Worm (Caenorhabditis elegans) whole organism, L1 larva: ENCODE data around the gene F42E11.3.

Experiments
- C34B4.2 ChIP-seq: sonication (generic microtip); optimal IDR thresholded peaks from 2 replicates; lab custom pipeline; 2017; ENCODE audit warnings: mild to moderate bottlenecking, missing genetic modification characterization, missing compliant biosample characterization
- aha-1 ChIP-seq: fragments of 150-350 bp; optimal IDR thresholded peaks from 2 replicates; lab custom pipeline; 2014; ENCODE audit warnings: missing biosample characterization, missing genetic modification characterization
- blmp-1 ChIP-seq: fragments of 150-350 bp; optimal IDR thresholded peaks from 2 replicates; lab custom pipeline; 2014; ENCODE audit warnings: missing biosample characterization, missing genetic modification characterization
- dsc-1 ChIP-seq: sonication (generic microtip); optimal IDR thresholded peaks from 2 replicates; lab custom pipeline; 2016; ENCODE audit warnings: mild to moderate bottlenecking, missing genetic modification characterization, missing compliant biosample characterization
- efl-1 ChIP-seq, 4 experiments: fragments of 150-350 bp; optimal IDR thresholded peaks in 3 of 4; peaks in 1 of 4; 1 replicate in 1 of 4; 2 replicates in 3 of 4; lab custom pipeline; 2014; ENCODE audit warnings: missing biosample characterization in 2 of 4, missing genetic modification characterization in 2 of 4, missing genetic modification reagents in 2 of 4
- efl-3 ChIP-seq: fragments of 200-800 bp; sonication (Bioruptor generic); optimal IDR thresholded peaks from 2 replicates; lab custom pipeline; 2018; ENCODE audit warnings: mild to moderate bottlenecking, missing genetic modification characterization, missing compliant biosample characterization
- ets-5 ChIP-seq: fragments of 200-800 bp; sonication (Bioruptor generic); IDR thresholded peaks from 2 replicates; pipeline ENCODE4 v1.3.6; 2022; ENCODE audit warnings: missing genetic modification characterization, missing compliant biosample characterization
- fkh-4 ChIP-seq: sonication (generic microtip); optimal IDR thresholded peaks from 2 replicates; lab custom pipeline; 2016; ENCODE audit warnings: missing compliant biosample characterization, missing genetic modification characterization, borderline replicate concordance
- fos-1 ChIP-seq: fragments of 150-350 bp; optimal IDR thresholded peaks from 2 replicates; lab custom pipeline; 2014; ENCODE audit warnings: missing biosample characterization, missing genetic modification characterization
- isw-1 ChIP-seq: fragments of 200-800 bp; sonication (Bioruptor generic); IDR thresholded peaks from 2 replicates; pipeline ENCODE4 v1.3.6; 2022; ENCODE audit warnings: missing genetic modification characterization, missing compliant biosample characterization
- lin-14 ChIP-seq: fragments of 200-800 bp; sonication (Bioruptor generic); optimal IDR thresholded peaks from 2 replicates; lab custom pipeline; 2018; ENCODE audit warnings: mild to moderate bottlenecking, missing genetic modification characterization, moderate library complexity, missing compliant biosample characterization
- lin-15B ChIP-seq: fragments of 150-350 bp; sonication (generic microtip); optimal IDR thresholded peaks from 3 replicates; lab custom pipeline; 2014; ENCODE audit warnings: missing biosample characterization, missing genetic modification characterization
- mef-2 ChIP-seq: fragments of 150-350 bp; optimal IDR thresholded peaks from 2 replicates; lab custom pipeline; 2014; ENCODE audit warnings: missing biosample characterization, missing genetic modification characterization
- nhr-12 ChIP-seq: sonication (generic microtip); optimal IDR thresholded peaks from 2 replicates; lab custom pipeline; 2017; ENCODE audit warnings: missing biosample characterization, missing genetic modification characterization
- nhr-19 ChIP-seq: fragments of 200-800 bp; sonication (Bioruptor generic); conservative IDR thresholded peaks from 2 replicates; pipeline ENCODE4 v1.3.6; 2022; ENCODE audit warnings: missing genetic modification characterization, missing compliant biosample characterization
- nhr-237 ChIP-seq: fragments of 150-350 bp; optimal IDR thresholded peaks from 2 replicates; lab custom pipeline; 2014; ENCODE audit warnings: missing biosample characterization, missing genetic modification characterization
- nhr-28 ChIP-seq: fragments of 150-350 bp; optimal IDR thresholded peaks from 2 replicates; lab custom pipeline; 2014; ENCODE audit warnings: missing biosample characterization, missing genetic modification characterization
- nhr-84 ChIP-seq: sonication (generic microtip); optimal IDR thresholded peaks from 2 replicates; lab custom pipeline; 2017; ENCODE audit warnings: missing biosample characterization, missing genetic modification characterization
- pax-3 ChIP-seq: fragments of 200-800 bp; sonication (Bioruptor generic); optimal IDR thresholded peaks from 2 replicates; lab custom pipeline; 2018; ENCODE audit warnings: mild to moderate bottlenecking, missing genetic modification characterization, moderate library complexity, missing compliant biosample characterization
- snpc-4 ChIP-seq: fragments of 150-350 bp; optimal IDR thresholded peaks from 2 replicates; lab custom pipeline; 2014; ENCODE audit warnings: missing biosample characterization, missing genetic modification characterization
- sox-4 ChIP-seq: sonication (generic microtip); optimal IDR thresholded peaks from 2 replicates; lab custom pipeline; 2016; ENCODE audit warnings: missing genetic modification characterization, missing compliant biosample characterization
- sptf-1 ChIP-seq: fragments of 150-350 bp; optimal IDR thresholded peaks from 2 replicates; lab custom pipeline; 2014; ENCODE audit warnings: missing biosample characterization, missing genetic modification characterization
- sup-37 ChIP-seq: fragments of 200-800 bp; sonication (Bioruptor generic); optimal IDR thresholded peaks from 2 replicates; lab custom pipeline; 2018; ENCODE audit warnings: mild to moderate bottlenecking, missing genetic modification characterization, missing compliant biosample characterization
- swsn-7 ChIP-seq: sonication (generic microtip); optimal IDR thresholded peaks from 2 replicates; lab custom pipeline; 2016; ENCODE audit warnings: missing genetic modification characterization, missing compliant biosample characterization
- tbx-2 ChIP-seq: sonication (generic microtip); optimal IDR thresholded peaks from 2 replicates; lab custom pipeline; 2016; ENCODE audit warnings: missing genetic modification characterization, missing compliant biosample characterization
- tlp-1 ChIP-seq: fragments of 150-350 bp; optimal IDR thresholded peaks from 2 replicates; lab custom pipeline; 2014; ENCODE audit warnings: missing biosample characterization, missing genetic modification characterization
- unc-62 ChIP-seq: fragments of 150-350 bp; optimal IDR thresholded peaks from 2 replicates; lab custom pipeline; 2014; ENCODE audit warnings: missing biosample characterization, missing genetic modification reagents, missing genetic modification characterization
- vab-15 ChIP-seq: sonication (generic microtip); optimal IDR thresholded peaks from 2 replicates; lab custom pipeline; 2017; ENCODE audit warnings: missing genotype, mild to moderate bottlenecking, missing genetic modification characterization, missing compliant biosample characterization

The F42E11.3 gene

ce11 chrX:11339375-11339924 is 36.0 kb downstream of the F42E11.3 start, which contains the start of gene aco-1 (continued):
- TF ChIP-seq tbx-2 (tag; lab: Kevin White, UChicago) (no peak), efl-3 (GFP tag; lab: Kevin White, UChicago) (peak; percentile 35), sup-37 (GFP tag; lab: Kevin White, UChicago) (no peak), nhr-12 (tag; lab: Kevin White, UChicago) (no peak), sptf-1 (tag; lab: Kevin White, UChicago) (no peak), ets-5 (no peak), aha-1 (tag; lab: Kevin White, UChicago) (no peak), unc-62 (GFP tag; lab: Kevin White, UChicago) (no peak), fos-1 (tag; lab: Kevin White, UChicago) (no peak), C34B4.2 (tag; lab: Kevin White, UChicago) (no peak), pax-3 (tag; lab: Kevin White, UChicago) (no peak), nhr-19 (GFP tag; lab: Robert Waterston, UW) (0 out of 2 replicates have a peak, but pooled peaks have one; percentile 33), snpc-4 (tag; lab: Kevin White, UChicago) (no peak), lin-15B (no peak), tlp-1 (tag; lab: Kevin White, UChicago) (no peak)

ce11 chrX:11337783-11338182 is 37.6 kb downstream of the F42E11.3 start, which contains the start of gene gcy-9:
Gene gcy-9, minus strand, starts transcription at chrX:11337883.
- TF ChIP-seq nhr-237 (tag; lab: Kevin White, UChicago) = no peak

- TF ChIP-seq vab-15 (tag; lab: Kevin White, UChicago) = no peak
These were observed 38.3 kb downstream of the F42E11.3 start for ce11 chrX:11337095-11337494.

- no peak for TF ChIP-seq sox-4 (tag; lab: Kevin White, UChicago)
- TF ChIP-seq dsc-1 (tag; lab: Kevin White, UChicago) = no peak
- TF ChIP-seq isw-1 = no peak
- no peak for TF ChIP-seq fkh-4 (tag; lab: Kevin White, UChicago)
- TF ChIP-seq efl-1 (optimal IDR thresholded peaks at IDR 0.05; lab: Kevin White, UChicago) = no peak
- TF ChIP-seq efl-1 (GFP tag; optimal IDR thresholded peaks at IDR 0.05 in 1 of 2; lab: Kevin White, UChicago) = no peak
These were observed 46.0 kb downstream of the F42E11.3 start, which contains the start of gene npr-9 for ce11 chrX:11329424-11329823. Gene npr-9, plus strand, starts transcription at chrX:11329724.

ce11 chrX:11328710-11329109 is 46.7 kb downstream of the F42E11.3 start:
- TF ChIP-seq mef-2 (tag; lab: Kevin White, UChicago) (no peak), swsn-7 (tag; lab: Kevin White, UChicago) (no peak), C34B4.2 (tag; lab: Kevin White, UChicago) (no peak), nhr-28 (tag; lab: Kevin White, UChicago) (no peak), lin-14 (GFP tag; lab: Kevin White, UChicago) (peak; percentile 63), efl-1 (optimal IDR thresholded peaks at IDR 0.05; lab: Kevin White, UChicago) (no peak), efl-1 (GFP tag; optimal IDR thresholded peaks at IDR 0.05 in 1 of 2; lab: Kevin White, UChicago) (peak in 1 of 2 experiments; percentile 53)

- TF ChIP-seq nhr-84 (tag; lab: Kevin White, UChicago) (no peak), blmp-1 (tag; lab: Kevin White, UChicago) (peak; percentile 14)
These were observed 48.6 kb downstream of the F42E11.3 start, which contains the start of gene ZK455.5 for ce11 chrX:11326827-11327226. Gene ZK455.5, minus strand, starts transcription at chrX:11326927.
